Worm (Caenorhabditis elegans): Measurements from ENCODE around the gene srh-45.

ce11 chrV:11265482-11265881, 39.3 kb downstream of the srh-45 start, which contains the start of gene cln-3.1:
- no peak for TF ChIP-seq elt-3 (tag; optimal IDR thresholded peaks at IDR 0.05)
- TF ChIP-seq skn-1 (tag; optimal IDR thresholded peaks at IDR 0.05): no peak
- TF ChIP-seq mbf-1 (tag; optimal IDR thresholded peaks at IDR 0.05): no peak
- TF ChIP-seq nhr-77 (tag; optimal IDR thresholded peaks at IDR 0.05): no peak
- TF ChIP-seq unc-39 (tag; optimal IDR thresholded peaks at IDR 0.05): no peak
- TF ChIP-seq zag-1 (tag; optimal IDR thresholded peaks at IDR 0.05): no peak
- no peak for TF ChIP-seq nhr-10 (tag; optimal IDR thresholded peaks at IDR 0.05)
